Fruit fly (Drosophila melanogaster): ENCODE results near the gene CG14260.

DNA sequence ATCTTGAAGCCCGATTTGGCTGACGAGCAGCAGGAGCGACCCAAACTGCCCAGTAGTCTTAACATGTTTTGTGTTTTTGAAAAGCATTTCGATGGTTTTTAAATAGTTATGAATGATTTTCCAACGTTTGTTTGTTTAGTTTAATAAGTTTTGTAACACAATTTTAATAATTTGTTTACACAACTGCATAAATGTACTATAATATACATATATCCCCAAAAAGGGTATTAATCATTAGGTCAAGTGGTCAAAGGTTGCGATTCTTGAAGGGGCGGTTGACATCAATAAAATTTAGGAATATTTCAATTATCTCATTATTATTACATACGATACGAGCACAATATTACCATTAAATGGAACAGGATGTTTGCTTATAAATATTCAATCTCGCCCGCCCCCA is 35.9 kb upstream of the CG14260 start, which contains the start of gene CG42814:
- TF ChIP-seq Ets21C (GFP tag; optimal IDR thresholded peaks at IDR 0.05) (no peak), CG34406 (GFP tag; optimal IDR thresholded peaks at IDR 0.05) (no peak), net (GFP tag; optimal IDR thresholded peaks at IDR 0.05) (no peak), CG8119 (GFP tag; IDR thresholded peaks at IDR 0.05) (no peak), Sox102F (GFP tag; optimal IDR thresholded peaks at IDR 0.05) (no peak), CG6276 (GFP tag; optimal IDR thresholded peaks at IDR 0.05) (no peak), salr (GFP tag; optimal IDR thresholded peaks at IDR 0.05) (no peak), svp (GFP tag) (no peak), CG8632 (GFP tag; optimal IDR thresholded peaks at IDR 0.05) (no peak), CG16779 (tag; optimal IDR thresholded peaks at IDR 0.05) (no peak), CG32006 (GFP tag; optimal IDR thresholded peaks at IDR 0.05) (no peak), Sox15 (GFP tag; optimal IDR thresholded peaks at IDR 0.05) (no peak)
